Fruit fly (Drosophila melanogaster): ENCODE results near the gene CG4194.
A peak's percentile ranks its signal among the peaks of the same experiment; 100 is the strongest.

Gene CG4194

DNA sequence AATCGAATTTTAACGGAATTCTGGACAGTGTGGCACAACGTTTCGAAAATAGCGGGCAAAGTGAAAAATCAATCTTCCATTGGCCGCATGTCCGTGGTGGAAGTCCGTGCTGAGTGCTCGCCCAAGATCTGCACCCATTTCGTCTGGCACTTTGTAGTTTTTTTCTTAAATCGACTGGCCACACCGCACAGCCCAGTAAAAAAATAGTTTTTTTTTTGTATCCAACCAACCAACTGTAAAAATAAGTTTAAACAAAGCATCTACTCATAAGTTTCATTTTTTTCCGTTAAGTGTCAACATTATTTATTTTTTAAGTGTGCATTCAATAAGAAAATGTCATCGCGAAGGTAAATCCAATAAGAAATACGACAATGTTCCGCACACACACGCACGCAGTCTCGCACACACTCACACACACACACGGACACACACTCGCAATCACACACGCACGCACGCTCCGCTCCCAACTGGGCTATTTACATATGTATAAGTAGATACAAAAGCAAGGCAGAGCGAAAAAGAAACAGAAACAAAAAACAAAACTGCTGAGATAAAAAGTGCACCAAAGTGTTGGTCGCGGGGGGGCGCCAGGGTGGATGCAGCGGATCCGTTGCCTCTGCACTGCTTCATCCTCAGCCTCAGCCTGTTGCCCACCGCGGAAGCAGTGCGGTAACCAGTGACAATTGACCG, 25.8 kb downstream of the CG4194 start, which contains the start of gene csw (continued):
- TF ChIP-seq en (GFP tag; optimal IDR thresholded peaks at IDR 0.05) (no peak), ato (GFP tag; IDR thresholded peaks at IDR 0.05; ENCODE audit: partially characterized antibody) (peak; percentile 54), mld (GFP tag; IDR thresholded peaks at IDR 0.05; ENCODE audit: partially characterized antibody) (no peak), Jarid2 (GFP tag; optimal IDR thresholded peaks at IDR 0.05) (no peak), CG14860 (GFP tag; IDR thresholded peaks at IDR 0.05; ENCODE audit: partially characterized antibody) (no peak), CG1647 (GFP tag; optimal IDR thresholded peaks at IDR 0.05) (peak; percentile 30), Six4 (GFP tag; optimal IDR thresholded peaks at IDR 0.05) (no peak), Sry-δ (GFP tag; optimal IDR thresholded peaks at IDR 0.05) (peak; percentile 69), Nf-YA (GFP tag; IDR thresholded peaks at IDR 0.05) (no peak), Hr78 (GFP tag; optimal IDR thresholded peaks at IDR 0.05) (no peak), nerfin-2 (GFP tag; IDR thresholded peaks at IDR 0.05; ENCODE audit: partially characterized antibody) (no peak), CG17612 (GFP tag; IDR thresholded peaks at IDR 0.05) (no peak), CG8924 (tag; optimal IDR thresholded peaks at IDR 0.05) (peak; percentile 48), CG4282 (GFP tag; optimal IDR thresholded peaks at IDR 0.05) (peak; percentile 31), CG16779 (GFP tag; IDR thresholded peaks at IDR 0.05) (no peak), pnt (GFP tag; optimal IDR thresholded peaks at IDR 0.05) (peak; percentile 14), CG13424 (tag; optimal IDR thresholded peaks at IDR 0.05) (no peak), CG17361 (GFP tag; IDR thresholded peaks at IDR 0.05) (peak; percentile 31; the same call in 1 of the 3 replicates), Neu2 (GFP tag; optimal IDR thresholded peaks at IDR 0.05; ENCODE audit: borderline replicate concordance) (no peak), luna (GFP tag; optimal IDR thresholded peaks at IDR 0.05) (no peak), CG10209 (GFP tag; optimal IDR thresholded peaks at IDR 0.05) (no peak), CG14710 (tag; optimal IDR thresholded peaks at IDR 0.05) (peak; percentile 65), zfh2 (GFP tag; optimal IDR thresholded peaks at IDR 0.05) (peak; percentile 63), CG11560 (tag; IDR thresholded peaks at IDR 0.05) (0 out of 3 replicates have a peak, but pooled peaks have one; percentile 15), run (tag; optimal IDR thresholded peaks at IDR 0.05) (no peak), CG11093 (GFP tag; IDR thresholded peaks at IDR 0.05) (no peak), NFAT (GFP tag; IDR thresholded peaks at IDR 0.05) (0 out of 2 replicates have a peak, but pooled peaks have one; percentile 14), CG2199 (GFP tag; IDR thresholded peaks at IDR 0.05) (no peak), cad (GFP tag; optimal IDR thresholded peaks at IDR 0.05) (no peak), Hand (GFP tag; optimal IDR thresholded peaks at IDR 0.05) (no peak), tgo (GFP tag; IDR thresholded peaks at IDR 0.05) (no peak), CTCF (GFP tag; optimal IDR thresholded peaks at IDR 0.05) (peak; percentile 76), CG10267 (tag; optimal IDR thresholded peaks at IDR 0.05) (peak; percentile 95), CG34422 (GFP tag; IDR thresholded peaks at IDR 0.05) (peak; percentile 52; the same call in 2 of the 3 replicates), CG9932 (GFP tag; IDR thresholded peaks at IDR 0.05) (peak; percentile 75), CG43689 (GFP tag; IDR thresholded peaks at IDR 0.05) (no peak), Tbp (GFP tag; optimal IDR thresholded peaks at IDR 0.05) (no peak), pum (GFP tag; optimal IDR thresholded peaks at IDR 0.05) (peak; percentile 53), CG10654 (GFP tag; optimal IDR thresholded peaks at IDR 0.05) (no peak), aop (GFP tag; IDR thresholded peaks at IDR 0.05) (no peak), grau (tag; optimal IDR thresholded peaks at IDR 0.05) (peak; percentile 29), CG15479 (GFP tag; optimal IDR thresholded peaks at IDR 0.05) (no peak), CG3065 (GFP tag; optimal IDR thresholded peaks at IDR 0.05) (no peak), ind (GFP tag; optimal IDR thresholded peaks at IDR 0.05) (peak; percentile 32), Dip2 (GFP tag; IDR thresholded peaks at IDR 0.05) (no peak), Mes4 (GFP tag; optimal IDR thresholded peaks at IDR 0.05) (no peak), tx (GFP tag; optimal IDR thresholded peaks at IDR 0.05) (peak; percentile 49), CG6654 (GFP tag; optimal IDR thresholded peaks at IDR 0.05) (no peak), Fer2 (tag; optimal IDR thresholded peaks at IDR 0.05) (no peak), MBD-R2 (GFP tag; IDR thresholded peaks at IDR 0.05) (peak; percentile 69), CG9437 (GFP tag; optimal IDR thresholded peaks at IDR 0.05) (no peak)
